In genomic region chr3L:17619209-17619705, dm6 we compare ENCODE assay signal across 1 fruit fly cellular context.
A peak's percentile ranks its signal among the peaks of the same experiment; 100 is the strongest.
TF ChIP-seq lines count a peak whose summit lies in the region.

Gene Eip74EF (minus strand): TSS chr3L:17619325.

TF ChIP-seq in whole organism, embryonic, 481 proteins besides CTCF, POLR2A, EP300 and RAD21 (continued from another document and continues in another):
- TF ChIP-seq cg (GFP tag; optimal IDR thresholded peaks at IDR 0.05; lab: Kevin White, UChicago): peak; percentile 73
- no peak for TF ChIP-seq odd (GFP tag; optimal IDR thresholded peaks at IDR 0.05; lab: Kevin White, UChicago)
- TF ChIP-seq CG8388 (GFP tag; optimal IDR thresholded peaks at IDR 0.05; lab: Kevin White, UChicago): no peak
- peak; percentile 3 for TF ChIP-seq CG2712 (tag; optimal IDR thresholded peaks at IDR 0.05; lab: Kevin White, UChicago)
- TF ChIP-seq ro (GFP tag; IDR thresholded peaks at IDR 0.05; lab: Robert Waterston, UW): no peak
- no peak for TF ChIP-seq crc (GFP tag; optimal IDR thresholded peaks at IDR 0.05; lab: Kevin White, UChicago)
- no peak for TF ChIP-seq HmgD (GFP tag; optimal IDR thresholded peaks at IDR 0.05; lab: Kevin White, UChicago)
- TF ChIP-seq Nf-YA (GFP tag; IDR thresholded peaks at IDR 0.05; lab: Robert Waterston, UW): no peak
- TF ChIP-seq CG7372 (GFP tag; IDR thresholded peaks at IDR 0.05; lab: Robert Waterston, UW): no peak
- TF ChIP-seq eyg (GFP tag; optimal IDR thresholded peaks at IDR 0.05; lab: Kevin White, UChicago): no peak
- no peak for TF ChIP-seq Hr3 (GFP tag; optimal IDR thresholded peaks at IDR 0.05; lab: Kevin White, UChicago)
- TF ChIP-seq CG14667 (GFP tag; IDR thresholded peaks at IDR 0.05; lab: Robert Waterston, UW): no peak
- TF ChIP-seq Ssrp (tag; optimal IDR thresholded peaks at IDR 0.05; lab: Kevin White, UChicago): no peak
- TF ChIP-seq tna (GFP tag; IDR thresholded peaks at IDR 0.05; lab: Robert Waterston, UW; ENCODE audit: partially characterized antibody): no peak
- TF ChIP-seq CG10462 (GFP tag; optimal IDR thresholded peaks at IDR 0.05; lab: Kevin White, UChicago): no peak
- TF ChIP-seq CG30431 (GFP tag; optimal IDR thresholded peaks at IDR 0.05; lab: Kevin White, UChicago): no peak
- TF ChIP-seq CG14014 (GFP tag; IDR thresholded peaks at IDR 0.05; lab: Robert Waterston, UW): no peak
- no peak for TF ChIP-seq CG3847 (GFP tag; IDR thresholded peaks at IDR 0.05; lab: Robert Waterston, UW)
- no peak for TF ChIP-seq CG7556 (GFP tag; optimal IDR thresholded peaks at IDR 0.05; lab: Kevin White, UChicago)
- no peak for TF ChIP-seq exex (tag; optimal IDR thresholded peaks at IDR 0.05; lab: Kevin White, UChicago)
- TF ChIP-seq slbo (GFP tag; IDR thresholded peaks at IDR 0.05; lab: Robert Waterston, UW): no peak
- no peak for TF ChIP-seq Usf (GFP tag; optimal IDR thresholded peaks at IDR 0.05; lab: Kevin White, UChicago)
- no peak for TF ChIP-seq Lim3 (GFP tag; IDR thresholded peaks at IDR 0.05; lab: Robert Waterston, UW)
- no peak for TF ChIP-seq CG16815 (GFP tag; optimal IDR thresholded peaks at IDR 0.05; lab: Kevin White, UChicago)
- no peak for TF ChIP-seq kah (GFP tag; optimal IDR thresholded peaks at IDR 0.05; lab: Kevin White, UChicago)
- TF ChIP-seq Side (GFP tag; optimal IDR thresholded peaks at IDR 0.05; lab: Kevin White, UChicago): no peak
- no peak for TF ChIP-seq Asciz (GFP tag; optimal IDR thresholded peaks at IDR 0.05; lab: Kevin White, UChicago)
- no peak for TF ChIP-seq CG34376 (GFP tag; optimal IDR thresholded peaks at IDR 0.05; lab: Kevin White, UChicago)
- TF ChIP-seq chinmo (GFP tag; IDR thresholded peaks at IDR 0.05; lab: Robert Waterston, UW; ENCODE audit: partially characterized antibody): peak; percentile 99
- no peak for TF ChIP-seq CG12236 (GFP tag; optimal IDR thresholded peaks at IDR 0.05; lab: Kevin White, UChicago)
- no peak for TF ChIP-seq CG1792 (GFP tag; optimal IDR thresholded peaks at IDR 0.05; lab: Kevin White, UChicago)
- no peak for TF ChIP-seq NfI (GFP tag; optimal IDR thresholded peaks at IDR 0.05; lab: Kevin White, UChicago)
- TF ChIP-seq pb (GFP tag; optimal IDR thresholded peaks at IDR 0.05; lab: Kevin White, UChicago): no peak
- TF ChIP-seq dm (GFP tag; optimal IDR thresholded peaks at IDR 0.05; lab: Kevin White, UChicago): no peak
- TF ChIP-seq wek (GFP tag; optimal IDR thresholded peaks at IDR 0.05; lab: Kevin White, UChicago): no peak
- no peak for TF ChIP-seq CG12744 (GFP tag; optimal IDR thresholded peaks at IDR 0.05; lab: Kevin White, UChicago)
- no peak for TF ChIP-seq CG18764 (GFP tag; optimal IDR thresholded peaks at IDR 0.05; lab: Kevin White, UChicago)
- TF ChIP-seq Hmr (GFP tag; optimal IDR thresholded peaks at IDR 0.05; lab: Kevin White, UChicago): no peak
- no peak for TF ChIP-seq CG17359 (tag; optimal IDR thresholded peaks at IDR 0.05; lab: Kevin White, UChicago)
- TF ChIP-seq esg (GFP tag; conservative IDR thresholded peaks at IDR 0.05; lab: Robert Waterston, UW): no peak
- TF ChIP-seq CG10654 (GFP tag; optimal IDR thresholded peaks at IDR 0.05; lab: Kevin White, UChicago): no peak
- no peak for TF ChIP-seq CG13296 (GFP tag; optimal IDR thresholded peaks at IDR 0.05; lab: Kevin White, UChicago)
- no peak for TF ChIP-seq CG11696 (GFP tag; IDR thresholded peaks at IDR 0.05; lab: Robert Waterston, UW)
- TF ChIP-seq repo (GFP tag; optimal IDR thresholded peaks at IDR 0.05; lab: Kevin White, UChicago): no peak
- TF ChIP-seq maf-S (GFP tag; optimal IDR thresholded peaks at IDR 0.05; lab: Kevin White, UChicago): no peak
- TF ChIP-seq CG10267 (tag; optimal IDR thresholded peaks at IDR 0.05; lab: Kevin White, UChicago): no peak
- no peak for TF ChIP-seq twi (tag; optimal IDR thresholded peaks at IDR 0.05; lab: Kevin White, UChicago)
- no peak for TF ChIP-seq fd96Cb (tag; optimal IDR thresholded peaks at IDR 0.05; lab: Kevin White, UChicago)
- no peak for TF ChIP-seq sc (optimal IDR thresholded peaks at IDR 0.05; lab: Kevin White, UChicago)
- no peak for TF ChIP-seq sc (GFP tag; optimal IDR thresholded peaks at IDR 0.05; lab: Kevin White, UChicago)
- TF ChIP-seq sisA (GFP tag; IDR thresholded peaks at IDR 0.05; lab: Robert Waterston, UW): no peak
- TF ChIP-seq CG13894 (tag; optimal IDR thresholded peaks at IDR 0.05; lab: Kevin White, UChicago): no peak
- no peak for TF ChIP-seq toy (GFP tag; IDR thresholded peaks at IDR 0.05; lab: Robert Waterston, UW)
- no peak for TF ChIP-seq CG31365 (tag; optimal IDR thresholded peaks at IDR 0.05; lab: Kevin White, UChicago)
- no peak for TF ChIP-seq luna (GFP tag; optimal IDR thresholded peaks at IDR 0.05; lab: Kevin White, UChicago)
- no peak for TF ChIP-seq CG34422 (GFP tag; IDR thresholded peaks at IDR 0.05; lab: Robert Waterston, UW)
- TF ChIP-seq dmrt99B (tag; optimal IDR thresholded peaks at IDR 0.05; lab: Kevin White, UChicago): peak; percentile 11
- peak; percentile 62; the same call in 1 of the 2 replicates for TF ChIP-seq rib (GFP tag; IDR thresholded peaks at IDR 0.05; lab: Robert Waterston, UW)
- TF ChIP-seq CHES-1-like (GFP tag; optimal IDR thresholded peaks at IDR 0.05; lab: Kevin White, UChicago): no peak
- TF ChIP-seq CG3281 (GFP tag; optimal IDR thresholded peaks at IDR 0.05; lab: Kevin White, UChicago): no peak
- TF ChIP-seq E2f2 (GFP tag; IDR thresholded peaks at IDR 0.05; lab: Robert Waterston, UW): no peak; the same call in 1 of the 2 replicates
- no peak for TF ChIP-seq gcm (GFP tag; optimal IDR thresholded peaks at IDR 0.05; lab: Kevin White, UChicago)
- TF ChIP-seq sug (tag; optimal IDR thresholded peaks at IDR 0.05; lab: Kevin White, UChicago): no peak
- TF ChIP-seq schlank (tag; optimal IDR thresholded peaks at IDR 0.05; lab: Kevin White, UChicago): no peak
- no peak for TF ChIP-seq CG7928 (GFP tag; optimal IDR thresholded peaks at IDR 0.05; lab: Kevin White, UChicago)
- 0 out of 3 replicates have a peak, but pooled peaks have one; percentile 43 for TF ChIP-seq Opbp (GFP tag; IDR thresholded peaks at IDR 0.05; lab: Robert Waterston, UW; ENCODE audit: partially characterized antibody)
- no peak for TF ChIP-seq ssp (GFP tag; IDR thresholded peaks at IDR 0.05; lab: Robert Waterston, UW)
- TF ChIP-seq Taf1 (GFP tag; IDR thresholded peaks at IDR 0.05; lab: Robert Waterston, UW): no peak
- no peak for TF ChIP-seq ash1 (GFP tag; optimal IDR thresholded peaks at IDR 0.05; lab: Kevin White, UChicago)
- no peak for TF ChIP-seq Hey (tag; optimal IDR thresholded peaks at IDR 0.05; lab: Kevin White, UChicago)
- TF ChIP-seq nmo (GFP tag; optimal IDR thresholded peaks at IDR 0.05; lab: Kevin White, UChicago): no peak
- TF ChIP-seq oc (tag; optimal IDR thresholded peaks at IDR 0.05; lab: Kevin White, UChicago): no peak
- TF ChIP-seq CG4854 (GFP tag; optimal IDR thresholded peaks at IDR 0.05; lab: Kevin White, UChicago): no peak
- no peak for TF ChIP-seq CG6813 (GFP tag; optimal IDR thresholded peaks at IDR 0.05; lab: Kevin White, UChicago)
- no peak for TF ChIP-seq Fer1 (GFP tag; optimal IDR thresholded peaks at IDR 0.05; lab: Kevin White, UChicago)
- no peak for TF ChIP-seq CG9609 (GFP tag; optimal IDR thresholded peaks at IDR 0.05; lab: Kevin White, UChicago)
- peak in 1 of 2 experiments; percentile 13 for TF ChIP-seq Hr51 (GFP tag; optimal IDR thresholded peaks at IDR 0.05; lab: Kevin White, UChicago)
- TF ChIP-seq bsh (GFP tag; optimal IDR thresholded peaks at IDR 0.05; lab: Kevin White, UChicago): peak; percentile 42 to 62
- TF ChIP-seq Blimp-1 (GFP tag; optimal IDR thresholded peaks at IDR 0.05; lab: Kevin White, UChicago): peak; percentile 18
- TF ChIP-seq Atf6 (GFP tag; IDR thresholded peaks at IDR 0.05; lab: Robert Waterston, UW): no peak
- TF ChIP-seq CG11560 (tag; IDR thresholded peaks at IDR 0.05; lab: Robert Waterston, UW): no peak
- TF ChIP-seq gsb-n (tag; optimal IDR thresholded peaks at IDR 0.05; lab: Kevin White, UChicago): no peak
- TF ChIP-seq CG13424 (tag; optimal IDR thresholded peaks at IDR 0.05; lab: Kevin White, UChicago): peak; percentile 4
- peak; percentile 15 for TF ChIP-seq gem (tag; optimal IDR thresholded peaks at IDR 0.05; lab: Kevin White, UChicago)
- TF ChIP-seq CG9817 (tag; optimal IDR thresholded peaks at IDR 0.05; lab: Kevin White, UChicago): no peak
- no peak for TF ChIP-seq Sry-β (GFP tag; optimal IDR thresholded peaks at IDR 0.05; lab: Kevin White, UChicago)
- TF ChIP-seq Mrtf (GFP tag; IDR thresholded peaks at IDR 0.05; lab: Robert Waterston, UW): no peak
- 0 out of 3 replicates have a peak, but pooled peaks have one; percentile 29 for TF ChIP-seq Dbx (GFP tag; IDR thresholded peaks at IDR 0.05; lab: Robert Waterston, UW)
- TF ChIP-seq CG14441 (GFP tag; IDR thresholded peaks at IDR 0.05; lab: Robert Waterston, UW): no peak
- TF ChIP-seq Hsf (GFP tag; optimal IDR thresholded peaks at IDR 0.05; lab: Kevin White, UChicago): no peak
- no peak for TF ChIP-seq CG18599 (GFP tag; optimal IDR thresholded peaks at IDR 0.05; lab: Kevin White, UChicago)
- TF ChIP-seq CG4424 (GFP tag; optimal IDR thresholded peaks at IDR 0.05; lab: Kevin White, UChicago): peak; percentile 5
- TF ChIP-seq CG6175 (GFP tag; IDR thresholded peaks at IDR 0.05; lab: Robert Waterston, UW): no peak
- no peak; the same call in 2 of the 3 replicates for TF ChIP-seq otp (GFP tag; IDR thresholded peaks at IDR 0.05; lab: Robert Waterston, UW)
- no peak for TF ChIP-seq Doc3 (GFP tag; IDR thresholded peaks at IDR 0.05; lab: Robert Waterston, UW; ENCODE audit: partially characterized antibody)
- no peak for TF ChIP-seq lmd (GFP tag; IDR thresholded peaks at IDR 0.05; lab: Robert Waterston, UW)
- TF ChIP-seq CG10431 (GFP tag; optimal IDR thresholded peaks at IDR 0.05; lab: Kevin White, UChicago): no peak
- TF ChIP-seq ttk (GFP tag; IDR thresholded peaks at IDR 0.05; lab: Robert Waterston, UW): no peak
- no peak for TF ChIP-seq Lhr (GFP tag; optimal IDR thresholded peaks at IDR 0.05; lab: Kevin White, UChicago)
- TF ChIP-seq CG3407 (GFP tag; optimal IDR thresholded peaks at IDR 0.05; lab: Kevin White, UChicago): no peak
- no peak; the same call in 2 of the 3 replicates for TF ChIP-seq B-H1 (GFP tag; IDR thresholded peaks at IDR 0.05; lab: Robert Waterston, UW)
- TF ChIP-seq CG5180 (GFP tag; optimal IDR thresholded peaks at IDR 0.05; lab: Kevin White, UChicago): no peak
- no peak for TF ChIP-seq shn (GFP tag; optimal IDR thresholded peaks at IDR 0.05; lab: Kevin White, UChicago)
- TF ChIP-seq CG2116 (GFP tag; optimal IDR thresholded peaks at IDR 0.05; lab: Kevin White, UChicago): no peak
- TF ChIP-seq NC2α (GFP tag; optimal IDR thresholded peaks at IDR 0.05; lab: Kevin White, UChicago): no peak
- no peak for TF ChIP-seq slou (GFP tag; optimal IDR thresholded peaks at IDR 0.05; lab: Kevin White, UChicago)
- TF ChIP-seq CG11456 (GFP tag; IDR thresholded peaks at IDR 0.05; lab: Robert Waterston, UW): no peak
- no peak for TF ChIP-seq Camta (GFP tag; optimal IDR thresholded peaks at IDR 0.05; lab: Kevin White, UChicago)
- peak; percentile 26; the same call in 1 of the 2 replicates for TF ChIP-seq CG13287 (GFP tag; IDR thresholded peaks at IDR 0.05; lab: Robert Waterston, UW; ENCODE audit: partially characterized antibody)
- peak; percentile 77 for TF ChIP-seq nom (GFP tag; optimal IDR thresholded peaks at IDR 0.05; lab: Kevin White, UChicago)
- TF ChIP-seq ftz-f1 (GFP tag; optimal IDR thresholded peaks at IDR 0.05; lab: Kevin White, UChicago): peak; percentile 78
- no peak for TF ChIP-seq Kr (GFP tag; optimal IDR thresholded peaks at IDR 0.05; lab: Kevin White, UChicago)
- TF ChIP-seq Ets97D (GFP tag; optimal IDR thresholded peaks at IDR 0.05; lab: Kevin White, UChicago): no peak
- TF ChIP-seq chm (GFP tag; IDR thresholded peaks at IDR 0.05; lab: Robert Waterston, UW): no peak; the same call in 1 of the 2 replicates
- TF ChIP-seq bbx (GFP tag; IDR thresholded peaks at IDR 0.05; lab: Robert Waterston, UW; ENCODE audit: partially characterized antibody): no peak
- TF ChIP-seq CG14965 (GFP tag; optimal IDR thresholded peaks at IDR 0.05; lab: Kevin White, UChicago; ENCODE audit: borderline replicate concordance): no peak
- no peak for TF ChIP-seq CG14710 (tag; optimal IDR thresholded peaks at IDR 0.05; lab: Kevin White, UChicago)
- no peak for TF ChIP-seq aop (GFP tag; IDR thresholded peaks at IDR 0.05; lab: Robert Waterston, UW)
- no peak for TF ChIP-seq Optix (GFP tag; IDR thresholded peaks at IDR 0.05; lab: Robert Waterston, UW)
- 0 out of 3 replicates have a peak, but pooled peaks have one; percentile 55 for TF ChIP-seq gce (GFP tag; IDR thresholded peaks at IDR 0.05; lab: Robert Waterston, UW)
- TF ChIP-seq abd-A (tag; optimal IDR thresholded peaks at IDR 0.05; lab: Kevin White, UChicago): no peak
- no peak for TF ChIP-seq Bgb (GFP tag; IDR thresholded peaks at IDR 0.05; lab: Robert Waterston, UW; ENCODE audit: partially characterized antibody)
- TF ChIP-seq gro (GFP tag; optimal IDR thresholded peaks at IDR 0.05; lab: Kevin White, UChicago): no peak
- no peak for TF ChIP-seq NFAT (GFP tag; IDR thresholded peaks at IDR 0.05; lab: Robert Waterston, UW)
- no peak for TF ChIP-seq CG2875 (GFP tag; optimal IDR thresholded peaks at IDR 0.05; lab: Kevin White, UChicago)
- no peak for TF ChIP-seq Bteb2 (GFP tag; optimal IDR thresholded peaks at IDR 0.05; lab: Kevin White, UChicago)
- 0 out of 2 replicates have a peak, but pooled peaks have one; percentile 20 for TF ChIP-seq Rfx (GFP tag; IDR thresholded peaks at IDR 0.05; lab: Robert Waterston, UW)
- no peak for TF ChIP-seq CG12219 (GFP tag; optimal IDR thresholded peaks at IDR 0.05; lab: Kevin White, UChicago)
- no peak for TF ChIP-seq CG9876 (GFP tag; optimal IDR thresholded peaks at IDR 0.05; lab: Kevin White, UChicago)
- TF ChIP-seq CG17829 (tag; optimal IDR thresholded peaks at IDR 0.05; lab: Kevin White, UChicago): no peak
- no peak for TF ChIP-seq Dp (GFP tag; optimal IDR thresholded peaks at IDR 0.05; lab: Kevin White, UChicago)
- TF ChIP-seq sd (tag; optimal IDR thresholded peaks at IDR 0.05; lab: Kevin White, UChicago): peak; percentile 10
- TF ChIP-seq z (GFP tag; IDR thresholded peaks at IDR 0.05; lab: Robert Waterston, UW): peak; percentile 90
- peak; percentile 12 for TF ChIP-seq CG10543 (GFP tag; optimal IDR thresholded peaks at IDR 0.05; lab: Kevin White, UChicago)
- TF ChIP-seq Sin3A (optimal IDR thresholded peaks at IDR 0.05; lab: Kevin White, UChicago): no peak
- TF ChIP-seq disco-r (GFP tag; optimal IDR thresholded peaks at IDR 0.05; lab: Kevin White, UChicago): no peak
- no peak for TF ChIP-seq zfh2 (GFP tag; optimal IDR thresholded peaks at IDR 0.05; lab: Kevin White, UChicago)
- TF ChIP-seq CG12104 (GFP tag; optimal IDR thresholded peaks at IDR 0.05; lab: Kevin White, UChicago): no peak
